Fruit fly (Drosophila melanogaster) whole organism, embryonic: Measurements from ENCODE around the gene CG31921.

ENCODE experiments used
- ATbp ChIP-seq: fragments of 200-800 bp; sonication (Bioruptor generic); optimal IDR thresholded peaks from 2 replicates; lab custom pipeline; 2017; ENCODE audit warnings: missing biosample characterization, mild to moderate bottlenecking, missing genetic modification characterization, missing genetic modification reagents
- Atf6 ChIP-seq: fragments of 200-800 bp; sonication (Bioruptor generic); IDR thresholded peaks from 2 replicates; pipeline ENCODE4 v1.3.6; 2022; ENCODE audit warnings: missing biosample characterization, missing genetic modification characterization
- B-H2 ChIP-seq: fragments of 200-800 bp; sonication (Bioruptor generic); optimal IDR thresholded peaks from 2 replicates; lab custom pipeline; 2018; ENCODE audit warnings: missing biosample characterization, mild to moderate bottlenecking, missing genetic modification characterization
- BtbVII ChIP-seq: fragments of 200-800 bp; sonication (Bioruptor generic); optimal IDR thresholded peaks from 3 replicates; lab custom pipeline; 2017; ENCODE audit warnings: missing biosample characterization, mild to moderate bottlenecking, missing genetic modification characterization
- Bteb2 ChIP-seq: fragments of 200-800 bp; sonication (Bioruptor generic); optimal IDR thresholded peaks from 2 replicates; lab custom pipeline; 2016; ENCODE audit warnings: missing biosample characterization, missing genetic modification characterization
- CG10267 ChIP-seq: fragments of 200-800 bp; sonication (Bioruptor generic); optimal IDR thresholded peaks from 2 replicates; lab custom pipeline; 2018; ENCODE audit warnings: missing biosample characterization, mild to moderate bottlenecking, missing genetic modification characterization, moderate library complexity
- CG1233 ChIP-seq: fragments of 200-800 bp; sonication (Bioruptor generic); optimal IDR thresholded peaks from 4 replicates; lab custom pipeline; 2018; ENCODE audit warnings: missing biosample characterization, mild to moderate bottlenecking, missing genetic modification characterization
- CG12391 ChIP-seq: fragments of 200-800 bp; sonication (Bioruptor generic); optimal IDR thresholded peaks from 3 replicates; lab custom pipeline; 2018; ENCODE audit warnings: missing biosample characterization, mild to moderate bottlenecking, missing genetic modification characterization, moderate library complexity
- CG12659 ChIP-seq: fragments of 200-800 bp; sonication (Bioruptor generic); optimal IDR thresholded peaks from 3 replicates; lab custom pipeline; 2017; ENCODE audit warnings: mild to moderate bottlenecking, missing biosample characterization, missing genetic modification reagents, missing genetic modification characterization
- CG13123 ChIP-seq: fragments of 200-800 bp; sonication (Bioruptor generic); optimal IDR thresholded peaks from 2 replicates; lab custom pipeline; 2016; ENCODE audit warnings: missing biosample characterization, missing genetic modification characterization
- CG13624 ChIP-seq: fragments of 200-800 bp; sonication (Bioruptor generic); optimal IDR thresholded peaks from 2 replicates; lab custom pipeline; 2016; ENCODE audit warnings: missing biosample characterization, missing genetic modification characterization
- CG1647 ChIP-seq: fragments of 200-800 bp; sonication (Bioruptor generic); optimal IDR thresholded peaks from 3 replicates; lab custom pipeline; 2016; ENCODE audit warnings: missing biosample characterization, missing genetic modification characterization
- CG17328 ChIP-seq: fragments of 200-800 bp; sonication (Bioruptor generic); IDR thresholded peaks from 2 replicates; pipeline ENCODE4 v1.3.6; 2022; ENCODE audit warnings: missing biosample characterization, missing genetic modification characterization
- CG2116 ChIP-seq: fragments of 200-800 bp; sonication (Bioruptor generic); optimal IDR thresholded peaks from 3 replicates; lab custom pipeline; 2018; ENCODE audit warnings: missing biosample characterization, mild to moderate bottlenecking, missing genetic modification characterization
- CG30431 ChIP-seq: fragments of 200-800 bp; sonication (Bioruptor generic); optimal IDR thresholded peaks from 2 replicates; lab custom pipeline; 2017; ENCODE audit warnings: missing biosample characterization, missing genetic modification characterization
- CG31388 ChIP-seq: fragments of 200-800 bp; sonication (Bioruptor generic); optimal IDR thresholded peaks from 2 replicates; lab custom pipeline; 2016; ENCODE audit warnings: missing biosample characterization, missing genetic modification characterization
- CG6254 ChIP-seq: fragments of 200-800 bp; sonication (Bioruptor generic); optimal IDR thresholded peaks from 3 replicates; lab custom pipeline; 2017; ENCODE audit warnings: mild to moderate bottlenecking, missing biosample characterization, missing genetic modification reagents, missing genetic modification characterization
- CG7271 ChIP-seq: fragments of 200-800 bp; sonication (Bioruptor generic); optimal IDR thresholded peaks from 2 replicates; lab custom pipeline; 2018; ENCODE audit warnings: missing biosample characterization, mild to moderate bottlenecking, missing genetic modification characterization, moderate library complexity
- CG7839 ChIP-seq: fragments of 200-800 bp; sonication (Bioruptor generic); optimal IDR thresholded peaks from 3 replicates; lab custom pipeline; 2018; ENCODE audit warnings: missing biosample characterization, mild to moderate bottlenecking, missing genetic modification characterization, moderate library complexity
- CG9817 ChIP-seq: fragments of 200-800 bp; sonication (Bioruptor generic); optimal IDR thresholded peaks from 2 replicates; lab custom pipeline; 2018; ENCODE audit warnings: missing biosample characterization, mild to moderate bottlenecking, missing genetic modification characterization, moderate library complexity
- CTCF ChIP-seq: fragments of 200-800 bp; sonication (Bioruptor generic); optimal IDR thresholded peaks from 2 replicates; lab custom pipeline; 2017; ENCODE audit warnings: missing biosample characterization, mild to moderate bottlenecking, missing genetic modification characterization, moderate library complexity
- D19A ChIP-seq: fragments of 200-800 bp; optimal IDR thresholded peaks from 3 replicates; lab custom pipeline; 2019; ENCODE audit warnings: missing biosample characterization, mild to moderate bottlenecking, missing genetic modification characterization, moderate library complexity
- Deaf1 ChIP-seq: fragments of 200-800 bp; optimal IDR thresholded peaks from 3 replicates; lab custom pipeline; 2019; ENCODE audit warnings: missing biosample characterization, mild to moderate bottlenecking, missing genetic modification characterization, moderate library complexity
- E2f2 ChIP-seq: fragments of 200-800 bp; sonication (Bioruptor generic); IDR thresholded peaks from 2 replicates; pipeline ENCODE4 v1.3.6; 2022; ENCODE audit warnings: missing biosample characterization, missing genetic modification characterization
- Fer1 ChIP-seq: fragments of 200-800 bp; sonication (Bioruptor generic); optimal IDR thresholded peaks from 2 replicates; lab custom pipeline; 2017; ENCODE audit warnings: missing biosample characterization, mild to moderate bottlenecking, missing genetic modification characterization
- H2.0 ChIP-seq: fragments of 200-800 bp; sonication (Bioruptor generic); IDR thresholded peaks from 2 replicates; pipeline ENCODE4 v1.3.6; 2022; ENCODE audit warnings: missing biosample characterization, missing genetic modification characterization
- Hsf ChIP-seq: fragments of 200-800 bp; sonication (Bioruptor generic); optimal IDR thresholded peaks from 3 replicates; lab custom pipeline; 2016; ENCODE audit warnings: missing biosample characterization, missing genetic modification characterization
- Rfx ChIP-seq: fragments of 200-800 bp; sonication (Bioruptor generic); IDR thresholded peaks from 2 replicates; pipeline ENCODE4 v1.3.6; 2022; ENCODE audit warnings: missing biosample characterization, missing genetic modification characterization
- Sry-δ ChIP-seq: fragments of 200-800 bp; sonication (Bioruptor generic); optimal IDR thresholded peaks from 2 replicates; lab custom pipeline; 2016; ENCODE audit warnings: missing biosample characterization, missing genetic modification characterization
- YL-1 ChIP-seq: fragments of 200-800 bp; sonication (Bioruptor generic); optimal IDR thresholded peaks from 3 replicates; lab custom pipeline; 2017; ENCODE audit warnings: missing biosample characterization, mild to moderate bottlenecking, missing genetic modification characterization
- ash1 ChIP-seq: fragments of 200-800 bp; sonication (Bioruptor generic); optimal IDR thresholded peaks from 2 replicates; lab custom pipeline; 2018; ENCODE audit warnings: missing biosample characterization, mild to moderate bottlenecking, missing genetic modification characterization
- bsh ChIP-seq, 2 experiments: fragments of 200-800 bp; sonication (Bioruptor generic); optimal IDR thresholded peaks; 2 replicates each; lab custom pipeline; 2017 to 2018; ENCODE audit warnings: mild to moderate bottlenecking in 2 of 2, missing biosample characterization in 2 of 2, missing genetic modification characterization in 2 of 2, moderate library complexity in 1 of 2
- btn ChIP-seq: fragments of 200-800 bp; sonication (Bioruptor generic); optimal IDR thresholded peaks from 2 replicates; lab custom pipeline; 2016; ENCODE audit warnings: missing biosample characterization, missing genetic modification characterization
- da ChIP-seq: fragments of 200-800 bp; sonication (Bioruptor generic); optimal IDR thresholded peaks from 2 replicates; lab custom pipeline; 2016; ENCODE audit warnings: missing biosample characterization, missing genetic modification characterization
- dan ChIP-seq: fragments of 200-800 bp; sonication (Bioruptor generic); IDR thresholded peaks from 2 replicates; pipeline ENCODE4 v1.3.6; 2022; ENCODE audit warnings: missing biosample characterization, missing genetic modification characterization
- disco-r ChIP-seq: fragments of 200-800 bp; sonication (Bioruptor generic); optimal IDR thresholded peaks from 2 replicates; lab custom pipeline; 2016; ENCODE audit warnings: missing biosample characterization, missing genetic modification characterization
- fru ChIP-seq: fragments of >200 bp; optimal IDR thresholded peaks from 2 replicates; lab custom pipeline; 2017
- gsb ChIP-seq: fragments of 200-800 bp; sonication (Bioruptor generic); IDR thresholded peaks from 2 replicates; pipeline ENCODE4 v1.3.6; 2022; ENCODE audit warnings: missing biosample characterization, missing genetic modification characterization
- ind ChIP-seq: fragments of 200-800 bp; sonication (Bioruptor generic); optimal IDR thresholded peaks from 3 replicates; lab custom pipeline; 2016; ENCODE audit warnings: missing biosample characterization, missing genetic modification characterization
- inv ChIP-seq: fragments of 200-800 bp; sonication (Bioruptor generic); IDR thresholded peaks from 2 replicates; pipeline ENCODE4 v1.3.6; 2022; ENCODE audit warnings: missing biosample characterization, missing genetic modification characterization; ENCODE audit not compliant: partially characterized antibody
- knrl ChIP-seq: fragments of 200-800 bp; sonication (Bioruptor generic); IDR thresholded peaks from 3 replicates; pipeline ENCODE4 v1.3.6; 2022; ENCODE audit warnings: missing biosample characterization, missing genetic modification characterization; ENCODE audit not compliant: partially characterized antibody
- nmo ChIP-seq: fragments of 200-800 bp; sonication (Bioruptor generic); optimal IDR thresholded peaks from 2 replicates; lab custom pipeline; 2018; ENCODE audit warnings: missing biosample characterization, mild to moderate bottlenecking, missing genetic modification characterization, moderate library complexity
- sd ChIP-seq: fragments of 200-800 bp; sonication (Bioruptor generic); optimal IDR thresholded peaks from 3 replicates; lab custom pipeline; 2018; ENCODE audit warnings: missing biosample characterization, mild to moderate bottlenecking, missing genetic modification characterization, moderate library complexity
- tio ChIP-seq: fragments of 200-800 bp; sonication (Bioruptor generic); optimal IDR thresholded peaks from 2 replicates; lab custom pipeline; 2017; ENCODE audit warnings: missing biosample characterization, missing genetic modification characterization, inconsistent platforms
- unpg ChIP-seq: fragments of 200-800 bp; sonication (Bioruptor generic); optimal IDR thresholded peaks from 3 replicates; lab custom pipeline; 2018; ENCODE audit warnings: missing biosample characterization, mild to moderate bottlenecking, missing genetic modification characterization, moderate library complexity
- vvl ChIP-seq: fragments of 200-800 bp; sonication (Bioruptor generic); IDR thresholded peaks from 2 replicates; pipeline ENCODE4 v1.3.6; 2022; ENCODE audit warnings: missing biosample characterization, missing genetic modification characterization
- zen ChIP-seq: fragments of 200-800 bp; sonication (Bioruptor generic); optimal IDR thresholded peaks from 3 replicates; lab custom pipeline; 2018; ENCODE audit warnings: missing biosample characterization, mild to moderate bottlenecking, missing genetic modification characterization, moderate library complexity

CG31921 gene

DNA sequence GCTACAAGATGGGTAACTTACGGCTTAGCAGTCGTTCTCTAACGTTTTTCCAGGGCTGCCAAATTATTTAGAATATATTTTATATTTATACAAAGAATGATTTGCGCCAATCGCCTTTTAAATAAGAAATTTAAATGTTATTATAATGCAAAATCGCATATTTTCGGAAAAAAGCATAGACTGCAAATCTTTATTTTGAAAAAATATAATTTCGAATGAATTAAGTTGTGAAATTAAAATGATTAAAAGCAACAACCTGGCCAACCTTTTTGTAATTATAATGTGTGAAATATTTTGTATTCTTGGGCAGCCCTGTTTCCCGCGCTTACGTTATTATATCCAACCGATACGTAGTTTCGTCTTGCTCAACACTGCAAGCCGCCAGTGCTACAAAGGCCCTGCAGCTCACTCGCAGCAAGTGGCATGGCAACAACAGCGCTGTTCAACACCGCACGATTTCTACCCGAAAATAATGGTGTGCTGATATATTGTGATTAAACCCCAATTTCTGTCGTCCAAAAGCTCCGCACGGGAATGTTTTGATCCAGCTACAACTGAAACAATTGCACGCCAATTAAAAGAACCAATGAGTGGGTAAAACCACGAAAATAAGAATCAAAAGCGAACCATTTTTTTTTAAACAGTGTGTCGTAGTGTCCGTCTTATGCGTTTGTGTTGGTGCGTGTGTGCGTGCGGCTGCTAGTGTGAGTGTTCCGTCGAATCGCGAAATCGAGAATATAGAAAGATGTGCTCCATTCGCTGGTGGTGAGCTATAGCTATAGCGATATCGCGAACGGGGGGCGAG is 34.5 kb downstream of the CG31921 start, which contains the start of gene Pi3K21B (continued):
- TF ChIP-seq fru (lab: Kevin White, UChicago) (no peak), Deaf1 (tag; lab: Kevin White, UChicago) (peak; percentile 28), Fer1 (GFP tag; lab: Kevin White, UChicago) (peak; percentile 86), CG9817 (tag; lab: Kevin White, UChicago) (peak; percentile 93), CG31388 (GFP tag; lab: Kevin White, UChicago) (peak; percentile 82), da (GFP tag; lab: Kevin White, UChicago) (peak; percentile 68), CG17328 (peak; percentile 75; the same call in 1 of the 2 replicates), ash1 (GFP tag; lab: Kevin White, UChicago) (peak; percentile 69), H2.0 (GFP tag; lab: Robert Waterston, UW) (peak; percentile 84), btn (GFP tag; lab: Kevin White, UChicago) (peak; percentile 69), Rfx (GFP tag; lab: Robert Waterston, UW) (peak; percentile 96), YL-1 (peak; percentile 75), disco-r (GFP tag; lab: Kevin White, UChicago) (peak; percentile 57), inv (GFP tag; lab: Robert Waterston, UW) (no peak), CG13123 (GFP tag; lab: Kevin White, UChicago) (peak; percentile 80), tio (GFP tag; lab: Kevin White, UChicago) (peak; percentile 93), CG7271 (peak; percentile 21), CG1647 (peak; percentile 95), gsb (0 out of 2 replicates have a peak, but pooled peaks have one; percentile 38), unpg (GFP tag; lab: Kevin White, UChicago) (peak; percentile 88), Bteb2 (GFP tag; lab: Kevin White, UChicago) (peak; percentile 83), CG1233 (peak; percentile 88)

DNA sequence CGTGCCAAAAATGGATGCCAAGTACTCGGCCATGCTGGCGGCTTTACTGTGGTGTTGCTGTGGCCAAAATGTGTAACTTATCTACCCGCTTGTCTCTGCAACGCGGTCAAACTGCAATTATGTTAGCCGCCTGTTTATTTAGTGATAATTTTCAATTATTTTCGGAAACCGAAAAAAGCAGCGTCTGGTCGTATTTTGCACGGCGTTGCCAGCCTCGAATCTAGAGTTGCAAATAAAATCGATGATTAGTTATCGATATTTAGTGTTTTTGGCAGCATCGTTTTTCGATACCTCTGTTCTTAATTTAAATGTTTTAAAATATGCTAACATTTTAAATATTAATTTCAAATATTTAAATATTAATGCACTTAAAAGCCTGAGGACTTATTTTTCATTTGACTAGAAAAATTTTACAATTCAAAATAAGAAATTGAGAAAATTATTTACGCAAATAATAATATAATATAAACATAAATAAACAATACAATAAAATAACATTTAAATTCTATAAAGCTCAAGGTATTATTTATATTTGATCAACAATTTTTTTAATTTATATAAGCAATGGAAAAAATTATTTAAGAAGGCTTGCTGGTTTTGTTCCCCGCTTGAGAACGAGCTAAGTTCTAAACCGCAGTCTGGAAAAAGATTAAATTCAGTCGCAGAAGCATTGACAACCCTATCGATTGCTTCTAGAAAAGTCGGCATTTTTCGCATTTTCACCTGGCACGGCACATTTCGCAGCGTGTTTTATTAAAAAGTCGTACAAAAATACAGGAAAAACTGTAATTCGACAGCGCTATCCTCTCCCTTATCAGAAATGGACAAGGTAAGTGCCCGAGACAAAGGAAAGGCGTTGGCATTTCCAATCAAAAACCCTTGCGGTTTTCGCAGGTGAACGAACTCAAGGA is 37.4 kb downstream of the CG31921 start, which contains the start of the genes U2af38 and Stip1:
Gene U2af38, minus strand, starts transcription at position 230 of the 911 bp plus-strand sequence.
Gene Stip1, plus strand, starts transcription at position 671 of the 911 bp plus-strand sequence.
- TF ChIP-seq vvl (GFP tag; lab: Robert Waterston, UW) (peak; percentile 42; the same call in 1 of the 2 replicates), ATbp (no peak), CTCF (peak; percentile 54), CG2116 (peak; percentile 95), CG12391 (tag; lab: Kevin White, UChicago) (peak; percentile 64), CG7839 (tag; lab: Kevin White, UChicago) (peak; percentile 20), BtbVII (GFP tag; lab: Kevin White, UChicago) (no peak), Atf6 (GFP tag; lab: Robert Waterston, UW) (0 out of 2 replicates have a peak, but pooled peaks have one; percentile 33), CG6254 (no peak), CG30431 (GFP tag; lab: Kevin White, UChicago) (no peak), CG10267 (tag; lab: Kevin White, UChicago) (peak; percentile 85), E2f2 (GFP tag; lab: Robert Waterston, UW) (peak; percentile 40), bsh (GFP tag; optimal IDR thresholded peaks at IDR 0.05; lab: Kevin White, UChicago) (no peak), Sry-δ (GFP tag; lab: Kevin White, UChicago) (peak; percentile 40), Hsf (GFP tag; lab: Kevin White, UChicago) (peak; percentile 51), zen (tag; lab: Kevin White, UChicago) (no peak), knrl (GFP tag; lab: Robert Waterston, UW) (peak; percentile 60; the same call in 2 of the 3 replicates), dan (no peak), B-H2 (peak; percentile 80), Rfx (GFP tag; lab: Robert Waterston, UW) (peak; percentile 38), CG12659 (GFP tag; lab: Kevin White, UChicago) (peak; percentile 37), D19A (tag; lab: Kevin White, UChicago) (peak; percentile 15), CG13624 (GFP tag; lab: Kevin White, UChicago) (no peak), nmo (GFP tag; lab: Kevin White, UChicago) (peak; percentile 36), ind (GFP tag; lab: Kevin White, UChicago) (peak; percentile 4), sd (tag; lab: Kevin White, UChicago) (peak; percentile 59)
